Worm (Caenorhabditis elegans) whole organism, L4/young adult: ENCODE data around the gene W02C12.2.

Experiments
- dao-5 ChIP-seq: sonication (generic microtip); optimal IDR thresholded peaks from 2 replicates; lab custom pipeline; 2016; ENCODE audit warnings: missing genotype, missing genetic modification characterization, moderate library complexity, missing compliant biosample characterization
- him-1 ChIP-seq: sonication (generic microtip); optimal IDR thresholded peaks from 2 replicates; lab custom pipeline; 2016; ENCODE audit warnings: missing genotype, missing genetic modification reagents, missing genetic modification characterization, missing compliant biosample characterization

DNA sequence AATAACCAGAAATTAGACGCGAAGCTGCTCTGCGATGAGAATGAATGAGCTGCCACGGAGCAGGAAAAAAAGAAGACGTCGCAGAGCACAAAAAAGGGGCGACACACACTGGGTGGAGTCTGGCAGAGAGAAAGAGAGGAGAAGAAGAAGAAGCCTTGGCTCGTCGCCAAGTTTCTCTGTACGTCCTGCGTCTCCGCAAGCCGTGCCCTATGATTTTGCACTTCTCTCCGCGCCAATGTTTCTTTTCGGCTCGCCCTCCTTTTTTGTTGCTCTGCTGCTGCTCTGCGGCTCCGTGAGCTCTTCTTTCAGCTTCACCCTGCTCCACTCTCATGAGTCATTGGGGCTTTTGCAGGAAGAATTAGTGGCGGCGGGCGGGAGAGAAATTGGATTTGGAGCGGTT lies 27.1 kb upstream of the W02C12.2 start, which contains the start of gene hlh-30:
- TF ChIP-seq him-1 (tag; lab: Kevin White, UChicago) (peak; percentile 90), dao-5 (tag; lab: Kevin White, UChicago) (no peak)
